Fruit fly (Drosophila melanogaster): ENCODE data around the gene Prx2.

The Prx2 gene

DNA sequence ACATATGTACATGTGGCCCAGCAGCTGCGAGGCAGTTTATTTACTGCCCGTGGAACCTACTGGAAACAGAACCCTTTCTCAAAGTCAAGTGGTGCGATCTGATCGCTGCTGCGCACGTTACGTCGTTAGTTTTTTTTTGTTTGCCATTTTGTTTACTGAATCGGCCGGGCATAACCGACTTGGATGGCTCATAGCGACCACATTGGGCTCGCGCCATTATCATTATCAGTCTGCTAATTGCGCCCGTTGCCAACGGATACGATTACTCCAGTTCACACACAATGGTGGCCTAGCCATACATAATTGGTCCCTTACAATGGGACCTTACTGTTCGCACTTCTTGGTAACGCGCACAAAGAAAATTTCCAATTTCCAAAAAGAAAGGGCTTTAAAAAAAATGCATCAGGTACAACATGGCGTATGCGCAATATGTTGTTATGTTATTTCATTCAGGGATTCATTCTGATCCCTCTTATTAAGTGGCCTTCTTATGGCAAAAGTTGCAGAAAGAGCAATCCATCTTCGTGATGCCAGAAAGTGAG, 3.1 kb downstream of the Prx2 start (continued):
- peak; percentile 67 for TF ChIP-seq Sox14 (GFP tag; optimal IDR thresholded peaks at IDR 0.05)
- peak; percentile 26 for TF ChIP-seq dsx (GFP tag; optimal IDR thresholded peaks at IDR 0.05; ENCODE audit: poor library complexity, severe bottlenecking)
- no peak for TF ChIP-seq CG9139 (GFP tag; optimal IDR thresholded peaks at IDR 0.05)
- peak; percentile 46 for TF ChIP-seq topi (GFP tag; optimal IDR thresholded peaks at IDR 0.05)
- TF ChIP-seq CG3032 (tag; optimal IDR thresholded peaks at IDR 0.05), result peak; percentile 13
- no peak for TF ChIP-seq fd85E (GFP tag; optimal IDR thresholded peaks at IDR 0.05)
- no peak for TF ChIP-seq CG15336 (GFP tag; IDR thresholded peaks at IDR 0.05)
- TF ChIP-seq CG10669 (GFP tag; optimal IDR thresholded peaks at IDR 0.05), result no peak
- peak; percentile 48 for TF ChIP-seq Met (GFP tag; optimal IDR thresholded peaks at IDR 0.05)
- TF ChIP-seq CG8632 (GFP tag; optimal IDR thresholded peaks at IDR 0.05), result peak; percentile 0
- no peak for TF ChIP-seq Eip93F (GFP tag; optimal IDR thresholded peaks at IDR 0.05)
- no peak for TF ChIP-seq CG34406 (GFP tag; optimal IDR thresholded peaks at IDR 0.05)
- peak; percentile 28 for TF ChIP-seq CG7368 (GFP tag; optimal IDR thresholded peaks at IDR 0.05)
- peak; percentile 85 for TF ChIP-seq svp (GFP tag)
- peak; percentile 75 for TF ChIP-seq fkh (GFP tag; optimal IDR thresholded peaks at IDR 0.05)
- no peak for TF ChIP-seq vri (GFP tag; optimal IDR thresholded peaks at IDR 0.05)
- no peak for TF ChIP-seq CG11294 (GFP tag; IDR thresholded peaks at IDR 0.05)
- TF ChIP-seq Hr4 (GFP tag; optimal IDR thresholded peaks at IDR 0.05), result peak; percentile 17
- peak; percentile 44 for TF ChIP-seq CG3919 (GFP tag; optimal IDR thresholded peaks at IDR 0.05)
- no peak for TF ChIP-seq Blimp-1 (GFP tag; optimal IDR thresholded peaks at IDR 0.05)
- peak; percentile 35 for TF ChIP-seq net (GFP tag; optimal IDR thresholded peaks at IDR 0.05)

dm6 chrX:13334434-13335146, 5.0 kb downstream of the Prx2 start:
- TF ChIP-seq eg (GFP tag; IDR thresholded peaks at IDR 0.05), result no peak
- TF ChIP-seq CG34406 (GFP tag; optimal IDR thresholded peaks at IDR 0.05), result no peak
- peak; percentile 24; the same call in 1 of the 2 replicates for TF ChIP-seq CG15336 (GFP tag; IDR thresholded peaks at IDR 0.05)
- no peak for TF ChIP-seq spab (GFP tag; optimal IDR thresholded peaks at IDR 0.05)
- no peak for TF ChIP-seq acj6 (GFP tag; optimal IDR thresholded peaks at IDR 0.05)
- TF ChIP-seq CG3032 (tag; optimal IDR thresholded peaks at IDR 0.05), result peak; percentile 6
- no peak for TF ChIP-seq Hr38 (GFP tag; optimal IDR thresholded peaks at IDR 0.05)
- no peak for TF ChIP-seq fd85E (GFP tag; optimal IDR thresholded peaks at IDR 0.05)
- peak; percentile 45 for TF ChIP-seq cyc (GFP tag; optimal IDR thresholded peaks at IDR 0.05)
- TF ChIP-seq CG6163 (GFP tag; IDR thresholded peaks at IDR 0.05), result no peak
- peak; percentile 18 for TF ChIP-seq CG10631 (GFP tag; optimal IDR thresholded peaks at IDR 0.05)
- peak; percentile 39 for TF ChIP-seq Eip78C (GFP tag)
- no peak for TF ChIP-seq CG8119 (GFP tag; IDR thresholded peaks at IDR 0.05)
- TF ChIP-seq CG8632 (GFP tag; optimal IDR thresholded peaks at IDR 0.05), result no peak
- TF ChIP-seq CG6792 (GFP tag; optimal IDR thresholded peaks at IDR 0.05), result no peak
- TF ChIP-seq achi (GFP tag; optimal IDR thresholded peaks at IDR 0.05), result no peak
- TF ChIP-seq svp (GFP tag), result no peak
- TF ChIP-seq CG11902 (GFP tag; optimal IDR thresholded peaks at IDR 0.05), result no peak
- no peak for TF ChIP-seq Ets96B (tag; optimal IDR thresholded peaks at IDR 0.05)
- no peak for TF ChIP-seq CG6808 (GFP tag; optimal IDR thresholded peaks at IDR 0.05)
- no peak for TF ChIP-seq CG9139 (GFP tag; optimal IDR thresholded peaks at IDR 0.05)
- TF ChIP-seq CG4318 (GFP tag; optimal IDR thresholded peaks at IDR 0.05), result no peak
- TF ChIP-seq salr (GFP tag; optimal IDR thresholded peaks at IDR 0.05), result no peak
- TF ChIP-seq CG7368 (GFP tag; optimal IDR thresholded peaks at IDR 0.05), result no peak
- no peak for TF ChIP-seq CG6276 (GFP tag; optimal IDR thresholded peaks at IDR 0.05)
- TF ChIP-seq pdm3 (GFP tag; optimal IDR thresholded peaks at IDR 0.05), result no peak
- TF ChIP-seq Sox102F (GFP tag; optimal IDR thresholded peaks at IDR 0.05), result no peak
- TF ChIP-seq Met (GFP tag; optimal IDR thresholded peaks at IDR 0.05), result no peak
- TF ChIP-seq Sox14 (GFP tag; optimal IDR thresholded peaks at IDR 0.05), result peak; percentile 33
- TF ChIP-seq CG32006 (GFP tag; optimal IDR thresholded peaks at IDR 0.05), result no peak
- TF ChIP-seq Hr39 (GFP tag; optimal IDR thresholded peaks at IDR 0.05), result no peak
- no peak for TF ChIP-seq dac (GFP tag; optimal IDR thresholded peaks at IDR 0.05)
- TF ChIP-seq topi (GFP tag; optimal IDR thresholded peaks at IDR 0.05), result peak; percentile 29
- no peak for TF ChIP-seq Hr4 (GFP tag; optimal IDR thresholded peaks at IDR 0.05)
- TF ChIP-seq fkh (GFP tag; optimal IDR thresholded peaks at IDR 0.05), result no peak
- TF ChIP-seq lz (GFP tag; optimal IDR thresholded peaks at IDR 0.05), result peak; percentile 40
- no peak for TF ChIP-seq net (GFP tag; optimal IDR thresholded peaks at IDR 0.05)
- TF ChIP-seq dsx (GFP tag; optimal IDR thresholded peaks at IDR 0.05; ENCODE audit: poor library complexity, severe bottlenecking), result no peak
- peak; percentile 2 for TF ChIP-seq Smox (GFP tag; optimal IDR thresholded peaks at IDR 0.05)
- no peak for TF ChIP-seq CG6854 (GFP tag; optimal IDR thresholded peaks at IDR 0.05)
- TF ChIP-seq esn (GFP tag; optimal IDR thresholded peaks at IDR 0.05), result peak; percentile 48
